Worm (Caenorhabditis elegans) whole organism, L3 larva: ENCODE data around the gene smf-1.

Experiments used
- ZK546.5 ChIP-seq: sonication (generic microtip); optimal IDR thresholded peaks from 2 replicates; lab custom pipeline; 2017; ENCODE audit warnings: missing biosample characterization, missing genetic modification characterization
- aly-2 ChIP-seq: fragments of 150-350 bp; optimal IDR thresholded peaks from 2 replicates; lab custom pipeline; 2014; ENCODE audit warnings: missing biosample characterization, missing genetic modification characterization
- ama-1 ChIP-seq: fragments of 150-350 bp; optimal IDR thresholded peaks from 2 replicates; lab custom pipeline; 2018
- ceh-16 ChIP-seq: sonication (generic microtip); optimal IDR thresholded peaks from 2 replicates; lab custom pipeline; 2017; ENCODE audit warnings: missing biosample characterization, missing genetic modification characterization
- egl-27 ChIP-seq: sonication (generic microtip); optimal IDR thresholded peaks from 4 replicates; lab custom pipeline; 2017; ENCODE audit warnings: missing biosample characterization, missing genetic modification reagents, missing genetic modification characterization
- egl-5 ChIP-seq: fragments of 150-350 bp; optimal IDR thresholded peaks from 2 replicates; lab custom pipeline; 2017; ENCODE audit warnings: missing biosample characterization, missing genetic modification reagents, missing genetic modification characterization, inconsistent platforms
- elt-1 ChIP-seq: fragments of 150-350 bp; optimal IDR thresholded peaks from 2 replicates; lab custom pipeline; 2014; ENCODE audit warnings: missing biosample characterization, missing genetic modification characterization
- elt-2 ChIP-seq: sonication (generic microtip); optimal IDR thresholded peaks from 2 replicates; lab custom pipeline; 2016; ENCODE audit warnings: missing genetic modification reagents, mild to moderate bottlenecking, missing genetic modification characterization, missing compliant biosample characterization
- eor-1 ChIP-seq, 2 experiments: fragments of 150-350 bp; optimal IDR thresholded peaks; 2 replicates each; lab custom pipeline; 2014 to 2018; ENCODE audit warnings: missing biosample characterization in 2 of 2, missing genetic modification characterization in 2 of 2
- fkh-2 ChIP-seq: fragments of 150-350 bp; optimal IDR thresholded peaks from 2 replicates; lab custom pipeline; 2014; ENCODE audit warnings: missing biosample characterization, missing genetic modification reagents, missing genetic modification characterization
- lin-15B ChIP-seq: fragments of 150-350 bp; optimal IDR thresholded peaks from 2 replicates; lab custom pipeline; 2014; ENCODE audit warnings: missing biosample characterization, missing genetic modification characterization
- lin-39 ChIP-seq: fragments of 150-350 bp; optimal IDR thresholded peaks from 2 replicates; lab custom pipeline; 2018; ENCODE audit warnings: missing biosample characterization, missing genetic modification reagents, missing genetic modification characterization
- lsy-12 ChIP-seq: sonication (generic microtip); optimal IDR thresholded peaks from 2 replicates; lab custom pipeline; 2016; ENCODE audit warnings: mild to moderate bottlenecking, missing genetic modification characterization, missing compliant biosample characterization
- mml-1 ChIP-seq: fragments of 150-350 bp; sonication (generic microtip); optimal IDR thresholded peaks from 3 replicates; lab custom pipeline; 2014; ENCODE audit warnings: missing biosample characterization, missing genetic modification characterization
- nfya-1 ChIP-seq: sonication (generic microtip); optimal IDR thresholded peaks from 2 replicates; lab custom pipeline; 2017; ENCODE audit warnings: missing genetic modification characterization, mild to moderate bottlenecking, missing compliant biosample characterization, antibody characterized with exemption, moderate library complexity; ENCODE audit not compliant: insufficient read depth
- nhr-11 ChIP-seq: fragments of 150-350 bp; optimal IDR thresholded peaks from 2 replicates; lab custom pipeline; 2014; ENCODE audit warnings: missing biosample characterization, missing genetic modification characterization
- nhr-12 ChIP-seq: fragments of 150-350 bp; optimal IDR thresholded peaks from 2 replicates; lab custom pipeline; 2014; ENCODE audit warnings: missing biosample characterization, missing genetic modification characterization
- nhr-23 ChIP-seq: fragments of 150-350 bp; optimal IDR thresholded peaks from 2 replicates; lab custom pipeline; 2014; ENCODE audit warnings: missing biosample characterization, missing genetic modification reagents, missing genetic modification characterization
- nhr-28 ChIP-seq: fragments of 150-350 bp; optimal IDR thresholded peaks from 2 replicates; lab custom pipeline; 2014; ENCODE audit warnings: missing biosample characterization, missing genetic modification characterization
- nhr-43 ChIP-seq: sonication (generic microtip); optimal IDR thresholded peaks from 2 replicates; lab custom pipeline; 2016; ENCODE audit warnings: mild to moderate bottlenecking, missing genetic modification characterization, missing compliant biosample characterization; ENCODE audit not compliant: poor library complexity, severe bottlenecking
- nhr-76 ChIP-seq: fragments of 150-350 bp; sonication (generic microtip); optimal IDR thresholded peaks from 5 replicates; lab custom pipeline; 2014; ENCODE audit warnings: missing biosample characterization, missing genetic modification characterization
- nhr-77 ChIP-seq: fragments of 150-350 bp; optimal IDR thresholded peaks from 2 replicates; lab custom pipeline; 2014; ENCODE audit warnings: missing biosample characterization, missing genetic modification characterization
- pha-4 ChIP-seq: fragments of 150-350 bp; optimal IDR thresholded peaks from 2 replicates; lab custom pipeline; 2014; ENCODE audit warnings: missing biosample characterization, missing genetic modification reagents, missing genetic modification characterization
- pqm-1 ChIP-seq: fragments of 150-350 bp; optimal IDR thresholded peaks from 2 replicates; lab custom pipeline; 2017; ENCODE audit warnings: missing biosample characterization, missing genetic modification characterization, inconsistent platforms
- skn-1 ChIP-seq: fragments of 150-350 bp; optimal IDR thresholded peaks from 2 replicates; lab custom pipeline; 2014; ENCODE audit warnings: missing biosample characterization, missing genetic modification characterization
- snpc-4 ChIP-seq: fragments of 150-350 bp; optimal IDR thresholded peaks from 2 replicates; lab custom pipeline; 2014; ENCODE audit warnings: missing biosample characterization, missing genetic modification characterization
- tbx-2 ChIP-seq: sonication (generic microtip); optimal IDR thresholded peaks from 2 replicates; lab custom pipeline; 2016; ENCODE audit warnings: mild to moderate bottlenecking, missing genetic modification characterization, missing compliant biosample characterization
- unc-39 ChIP-seq: sonication (generic microtip); optimal IDR thresholded peaks from 4 replicates; lab custom pipeline; 2017; ENCODE audit warnings: missing biosample characterization, missing genetic modification characterization
- unc-62 ChIP-seq: fragments of 150-350 bp; sonication (generic microtip); optimal IDR thresholded peaks from 4 replicates; lab custom pipeline; 2014; ENCODE audit warnings: missing biosample characterization, missing genetic modification reagents, missing genetic modification characterization
- zag-1 ChIP-seq: fragments of 150-350 bp; optimal IDR thresholded peaks from 2 replicates; lab custom pipeline; 2014; ENCODE audit warnings: missing biosample characterization, missing genetic modification characterization
- ztf-11 ChIP-seq: fragments of 150-350 bp; optimal IDR thresholded peaks from 2 replicates; lab custom pipeline; 2014; ENCODE audit warnings: missing biosample characterization, missing genetic modification characterization

The smf-1 gene

ce11 chrX:6688953-6689562 lies 33.8 kb downstream of the smf-1 start:
- TF ChIP-seq egl-27 (tag; lab: Kevin White, UChicago) (no peak), zag-1 (no peak), lin-15B (tag; lab: Kevin White, UChicago) (no peak), eor-1 (tag; optimal IDR thresholded peaks at IDR 0.05; lab: Kevin White, UChicago) (no peak), unc-62 (GFP tag; lab: Kevin White, UChicago) (peak; percentile 32), lsy-12 (no peak), fkh-2 (tag; lab: Kevin White, UChicago) (no peak), aly-2 (tag; lab: Kevin White, UChicago) (no peak), nfya-1 (tag; lab: Kevin White, UChicago) (no peak), mml-1 (tag; lab: Kevin White, UChicago) (no peak), elt-1 (tag; lab: Kevin White, UChicago) (peak; percentile 94), nhr-28 (tag; lab: Kevin White, UChicago) (no peak), pha-4 (tag; lab: Kevin White, UChicago) (no peak), nhr-11 (tag; lab: Kevin White, UChicago) (no peak), lin-39 (peak; percentile 20), egl-5 (tag; lab: Kevin White, UChicago) (no peak), tbx-2 (tag; lab: Kevin White, UChicago) (no peak)

ce11 chrX:6687756-6688155 lies 35.1 kb downstream of the smf-1 start:
- TF ChIP-seq lin-15B (tag; lab: Kevin White, UChicago) (no peak), snpc-4 (no peak), ama-1 (no peak), skn-1 (tag; lab: Kevin White, UChicago) (no peak), elt-1 (tag; lab: Kevin White, UChicago) (no peak), unc-39 (tag; lab: Kevin White, UChicago) (no peak), ztf-11 (tag; lab: Kevin White, UChicago) (no peak), nhr-43 (tag; lab: Kevin White, UChicago) (no peak), tbx-2 (tag; lab: Kevin White, UChicago) (no peak), eor-1 (tag; optimal IDR thresholded peaks at IDR 0.05; lab: Kevin White, UChicago) (no peak), nhr-77 (tag; lab: Kevin White, UChicago) (no peak)

- no peak for TF ChIP-seq tbx-2 (tag; lab: Kevin White, UChicago)
- TF ChIP-seq nhr-28 (tag; lab: Kevin White, UChicago) = no peak
- TF ChIP-seq ama-1 = no peak
- no peak for TF ChIP-seq ceh-16 (tag; lab: Kevin White, UChicago)
- TF ChIP-seq fkh-2 (tag; lab: Kevin White, UChicago) = no peak
- TF ChIP-seq lin-39 = peak; percentile 52
- no peak for TF ChIP-seq zag-1
Observed at ce11 chrX:6687345-6687744, 35.5 kb downstream of the smf-1 start.

- TF ChIP-seq nhr-23 (tag; lab: Kevin White, UChicago) = no peak
- TF ChIP-seq nhr-43 (tag; lab: Kevin White, UChicago) = no peak
Observed at ce11 chrX:6682683-6683082, 40.2 kb downstream of the smf-1 start, which contains the start of gene F38B6.8. Gene F38B6.8 (minus strand): TSS chrX:6682783.

ce11 chrX:6674333-6674919 lies 48.4 kb downstream of the smf-1 start, which contains the start of gene F38B6.4:
Gene F38B6.4 (plus strand): TSS chrX:6674869.
- no peak for TF ChIP-seq tbx-2 (tag; lab: Kevin White, UChicago)
- no peak for TF ChIP-seq nhr-76
- TF ChIP-seq pha-4 (tag; lab: Kevin White, UChicago) = peak; percentile 4
- no peak for TF ChIP-seq nhr-12 (tag; lab: Kevin White, UChicago)
- no peak for TF ChIP-seq ZK546.5 (tag; lab: Kevin White, UChicago)
- peak; percentile 55 for TF ChIP-seq pqm-1
- TF ChIP-seq elt-2 = peak; percentile 73
